Worm (Caenorhabditis elegans) whole organism, L4/young adult: ENCODE results near the gene nas-3.

Experiments used
- dao-5 ChIP-seq: sonication (generic microtip); optimal IDR thresholded peaks from 2 replicates; lab custom pipeline; 2016; ENCODE audit warnings: missing genotype, missing genetic modification characterization, moderate library complexity, missing compliant biosample characterization
- him-1 ChIP-seq: sonication (generic microtip); optimal IDR thresholded peaks from 2 replicates; lab custom pipeline; 2016; ENCODE audit warnings: missing genotype, missing genetic modification reagents, missing genetic modification characterization, missing compliant biosample characterization

- TF ChIP-seq him-1 (no peak), dao-5 (tag; lab: Kevin White, UChicago) (no peak)
These were observed 40.9 kb downstream of the nas-3 start, which contains the start of gene C50F4.8 for ce11 chrV:9518832-9519231.
